Worm (Caenorhabditis elegans) whole organism, young adult: Measurements from ENCODE around the gene C35A5.4.
A peak's percentile ranks its signal among the peaks of the same experiment; 100 is the strongest.

Experiments used
- B0336.3 ChIP-seq: fragments of 200-800 bp; sonication (Bioruptor generic); IDR thresholded peaks from 2 replicates; pipeline ENCODE4 v1.3.6; 2022; ENCODE audit warnings: missing genetic modification characterization, missing compliant biosample characterization
- C06A6.2 ChIP-seq: fragments of 200-800 bp; sonication (Bioruptor generic); conservative IDR thresholded peaks from 2 replicates; pipeline ENCODE4 v1.3.6; 2022; ENCODE audit warnings: missing genetic modification characterization, missing compliant biosample characterization
- F10E7.11 ChIP-seq: sonication (generic microtip); optimal IDR thresholded peaks from 2 replicates; lab custom pipeline; 2017; ENCODE audit warnings: mild to moderate bottlenecking, missing genetic modification characterization, moderate library complexity, missing compliant biosample characterization
- F33H1.4 ChIP-seq: fragments of 200-800 bp; sonication (Bioruptor generic); IDR thresholded peaks from 2 replicates; pipeline ENCODE4 v1.3.6; 2022; ENCODE audit warnings: missing genetic modification reagents, missing genetic modification characterization, missing compliant biosample characterization
- F37B4.10 ChIP-seq: fragments of 200-800 bp; sonication (Bioruptor generic); IDR thresholded peaks from 2 replicates; pipeline ENCODE4 v1.3.6; 2022; ENCODE audit warnings: missing genetic modification characterization, missing compliant biosample characterization
- F49E8.2 ChIP-seq: sonication (generic microtip); optimal IDR thresholded peaks from 3 replicates; lab custom pipeline; 2017; ENCODE audit warnings: missing genetic modification characterization, mild to moderate bottlenecking, missing compliant biosample characterization, antibody characterized with exemption, moderate library complexity; ENCODE audit not compliant: insufficient read depth
- F55B11.4 ChIP-seq: sonication (generic microtip); optimal IDR thresholded peaks from 2 replicates; lab custom pipeline; 2016; ENCODE audit warnings: missing compliant biosample characterization, missing genetic modification characterization, borderline replicate concordance; ENCODE audit not compliant: insufficient read depth
- T07F8.4 ChIP-seq: sonication (generic microtip); optimal IDR thresholded peaks from 2 replicates; lab custom pipeline; 2016; ENCODE audit warnings: mild to moderate bottlenecking, missing genetic modification characterization, moderate library complexity, missing compliant biosample characterization
- Y56A3A.18 ChIP-seq: fragments of 200-800 bp; sonication (Bioruptor generic); IDR thresholded peaks from 2 replicates; pipeline ENCODE4 v1.3.6; 2022; ENCODE audit warnings: missing genetic modification reagents, missing genetic modification characterization, missing compliant biosample characterization
- ZK185.1 ChIP-seq: sonication (generic microtip); optimal IDR thresholded peaks from 2 replicates; lab custom pipeline; 2016; ENCODE audit warnings: mild to moderate bottlenecking, missing genetic modification characterization, missing compliant biosample characterization; ENCODE audit not compliant: poor library complexity, severe bottlenecking
- aptf-3 ChIP-seq: fragments of 200-800 bp; sonication (Bioruptor generic); IDR thresholded peaks from 2 replicates; pipeline ENCODE4 v1.3.6; 2022; ENCODE audit warnings: missing genetic modification characterization, missing compliant biosample characterization
- attf-5 ChIP-seq: fragments of 200-800 bp; sonication (Bioruptor generic); optimal IDR thresholded peaks from 2 replicates; lab custom pipeline; 2018; ENCODE audit warnings: mild to moderate bottlenecking, missing genetic modification characterization, missing compliant biosample characterization
- ccch-3 ChIP-seq: fragments of 200-800 bp; sonication (Bioruptor generic); optimal IDR thresholded peaks from 2 replicates; lab custom pipeline; 2018; ENCODE audit warnings: mild to moderate bottlenecking, missing genetic modification characterization, missing compliant biosample characterization
- ceh-27 ChIP-seq: fragments of 200-800 bp; sonication (Bioruptor generic); optimal IDR thresholded peaks from 2 replicates; lab custom pipeline; 2018; ENCODE audit warnings: mild to moderate bottlenecking, missing genetic modification characterization, moderate library complexity, missing compliant biosample characterization
- ceh-58 ChIP-seq: fragments of 200-800 bp; sonication (Bioruptor generic); IDR thresholded peaks from 2 replicates; pipeline ENCODE4 v1.3.6; 2022; ENCODE audit warnings: missing genetic modification characterization, missing compliant biosample characterization
- die-1 ChIP-seq: sonication (generic microtip); optimal IDR thresholded peaks from 2 replicates; lab custom pipeline; 2016; ENCODE audit warnings: missing genotype, mild to moderate bottlenecking, missing genetic modification characterization, missing compliant biosample characterization
- dpl-1 ChIP-seq: fragments of 150-350 bp; optimal IDR thresholded peaks from 2 replicates; lab custom pipeline; 2014; ENCODE audit warnings: missing biosample characterization, missing genetic modification reagents, missing genetic modification characterization
- egl-44 ChIP-seq: fragments of 200-800 bp; sonication (Bioruptor generic); IDR thresholded peaks from 2 replicates; pipeline ENCODE4 v1.3.6; 2022; ENCODE audit warnings: missing genetic modification reagents, missing genetic modification characterization, missing compliant biosample characterization
- hmg-1.2 ChIP-seq: fragments of 200-800 bp; sonication (Bioruptor generic); IDR thresholded peaks from 2 replicates; pipeline ENCODE4 v1.3.6; 2022; ENCODE audit warnings: missing genetic modification reagents, missing genetic modification characterization, missing compliant biosample characterization
- hmg-20 ChIP-seq: fragments of 200-800 bp; sonication (Bioruptor generic); IDR thresholded peaks from 2 replicates; pipeline ENCODE4 v1.3.6; 2022; ENCODE audit warnings: missing genetic modification reagents, missing genetic modification characterization, missing compliant biosample characterization
- lsy-27 ChIP-seq: sonication (generic microtip); optimal IDR thresholded peaks from 2 replicates; lab custom pipeline; 2017; ENCODE audit warnings: missing genetic modification characterization, mild to moderate bottlenecking, missing compliant biosample characterization, antibody characterized with exemption, missing genotype, borderline replicate concordance; ENCODE audit not compliant: insufficient read depth
- madf-10 ChIP-seq: sonication (generic microtip); optimal IDR thresholded peaks from 2 replicates; lab custom pipeline; 2016; ENCODE audit warnings: mild to moderate bottlenecking, missing genetic modification characterization, missing compliant biosample characterization
- madf-6 ChIP-seq: fragments of 200-800 bp; sonication (Bioruptor generic); IDR thresholded peaks from 2 replicates; pipeline ENCODE4 v1.3.6; 2022; ENCODE audit warnings: missing genetic modification reagents, missing genetic modification characterization, missing compliant biosample characterization
- mel-28 ChIP-seq: sonication (generic microtip); optimal IDR thresholded peaks from 2 replicates; lab custom pipeline; 2016; ENCODE audit warnings: borderline replicate concordance, mild to moderate bottlenecking, missing genetic modification characterization, missing compliant biosample characterization
- nfya-1 ChIP-seq: sonication (generic microtip); optimal IDR thresholded peaks from 2 replicates; lab custom pipeline; 2017; ENCODE audit warnings: antibody characterized with exemption, missing compliant biosample characterization, missing genetic modification characterization, borderline replicate concordance; ENCODE audit not compliant: insufficient read depth
- nhr-179 ChIP-seq: sonication (generic microtip); optimal IDR thresholded peaks from 2 replicates; lab custom pipeline; 2016; ENCODE audit warnings: mild to moderate bottlenecking, missing genetic modification characterization, missing compliant biosample characterization
- nhr-27 ChIP-seq: fragments of 200-800 bp; sonication (Bioruptor generic); optimal IDR thresholded peaks from 2 replicates; lab custom pipeline; 2018; ENCODE audit warnings: mild to moderate bottlenecking, missing genetic modification characterization, moderate library complexity, missing compliant biosample characterization
- nhr-90 ChIP-seq: sonication (generic microtip); optimal IDR thresholded peaks from 2 replicates; lab custom pipeline; 2016; ENCODE audit warnings: missing genotype, mild to moderate bottlenecking, missing genetic modification characterization, missing compliant biosample characterization
- rcor-1 ChIP-seq: fragments of 200-800 bp; sonication (Bioruptor generic); IDR thresholded peaks from 2 replicates; pipeline ENCODE4 v1.3.6; 2022; ENCODE audit warnings: missing genetic modification reagents, missing genetic modification characterization, missing compliant biosample characterization
- snpc-4 ChIP-seq, 5 experiments: fragments of 150-350 bp in 1 of 5; sonication (generic microtip) in 4 of 5; optimal IDR thresholded peaks; 2 replicates each; lab custom pipeline; 2014 to 2018; ENCODE audit warnings: missing genetic modification characterization in 5 of 5, missing biosample characterization in 3 of 5, antibody characterized with exemption in 2 of 5, mild to moderate bottlenecking in 2 of 5, missing compliant biosample characterization in 2 of 5, missing genotype in 2 of 5, moderate library complexity in 2 of 5, missing genetic modification reagents in 1 of 5
- tbx-9 ChIP-seq: sonication (generic microtip); optimal IDR thresholded peaks from 2 replicates; lab custom pipeline; 2016; ENCODE audit warnings: borderline replicate concordance, missing genetic modification characterization, inconsistent platforms, missing compliant biosample characterization
- unc-130 ChIP-seq: sonication (generic microtip); optimal IDR thresholded peaks from 2 replicates; lab custom pipeline; 2016; ENCODE audit warnings: missing genetic modification reagents, missing genetic modification characterization, missing compliant biosample characterization
- zfh-2 ChIP-seq: fragments of 200-800 bp; sonication (Bioruptor generic); conservative IDR thresholded peaks from 2 replicates; pipeline ENCODE4 v1.3.6; 2022; ENCODE audit warnings: missing genetic modification reagents, missing genetic modification characterization, missing compliant biosample characterization
- ztf-18 ChIP-seq: sonication (generic microtip); optimal IDR thresholded peaks from 2 replicates; lab custom pipeline; 2016; ENCODE audit warnings: missing genotype, mild to moderate bottlenecking, missing genetic modification characterization, missing compliant biosample characterization
- ztf-22 ChIP-seq: fragments of 200-800 bp; sonication (Bioruptor generic); optimal IDR thresholded peaks from 2 replicates; lab custom pipeline; 2018; ENCODE audit warnings: mild to moderate bottlenecking, missing genetic modification characterization, moderate library complexity, missing compliant biosample characterization
- ztf-25 ChIP-seq: fragments of 200-800 bp; sonication (Bioruptor generic); IDR thresholded peaks from 2 replicates; pipeline ENCODE4 v1.3.6; 2022; ENCODE audit warnings: missing genetic modification reagents, missing genetic modification characterization, missing compliant biosample characterization
- ztf-28 ChIP-seq: fragments of 200-800 bp; sonication (Bioruptor generic); IDR thresholded peaks from 2 replicates; pipeline ENCODE4 v1.3.6; 2022; ENCODE audit warnings: missing genetic modification reagents, missing genetic modification characterization, missing compliant biosample characterization
- ztf-6 ChIP-seq: fragments of 200-800 bp; sonication (Bioruptor generic); IDR thresholded peaks from 2 replicates; pipeline ENCODE4 v1.3.6; 2022; ENCODE audit warnings: missing genetic modification reagents, missing genetic modification characterization, missing compliant biosample characterization

The C35A5.4 gene

DNA sequence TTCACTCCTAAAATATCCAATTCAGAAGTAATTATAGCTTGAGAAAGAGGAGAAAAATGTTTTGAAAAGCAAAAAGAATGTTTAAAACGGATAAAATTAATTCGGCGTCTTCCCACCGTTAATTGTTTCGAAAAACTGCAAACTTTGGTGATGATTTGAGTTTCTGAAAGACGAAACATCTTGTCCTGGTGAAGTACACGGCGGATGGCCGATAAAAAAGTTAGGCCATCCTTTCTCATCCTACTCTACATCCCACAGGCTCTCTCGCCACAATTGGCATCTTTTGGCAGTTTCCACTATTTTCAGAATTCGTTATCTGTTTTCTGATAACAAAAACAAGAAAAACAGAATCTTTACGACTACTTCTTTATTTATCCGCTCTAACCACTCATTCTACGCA is 29.1 kb downstream of the C35A5.4 start, which contains the start of the genes C35A5.8 and hda-11 (continued):
- peak; percentile 78 for TF ChIP-seq unc-130 (GFP tag; lab: Kevin White, UChicago)
- peak; percentile 86 for TF ChIP-seq rcor-1
- no peak for TF ChIP-seq F49E8.2 (tag; lab: Kevin White, UChicago)
- no peak for TF ChIP-seq egl-44 (GFP tag; lab: Robert Waterston, UW)
- peak; percentile 93 for TF ChIP-seq ZK185.1 (tag; lab: Kevin White, UChicago)
- no peak for TF ChIP-seq Y56A3A.18 (GFP tag; lab: Robert Waterston, UW)
- TF ChIP-seq nhr-27 (tag; lab: Kevin White, UChicago): no peak
- TF ChIP-seq zfh-2 (GFP tag; lab: Robert Waterston, UW): no peak
- peak; percentile 37; the same call in 1 of the 2 replicates for TF ChIP-seq F33H1.4 (GFP tag; lab: Robert Waterston, UW)

DNA sequence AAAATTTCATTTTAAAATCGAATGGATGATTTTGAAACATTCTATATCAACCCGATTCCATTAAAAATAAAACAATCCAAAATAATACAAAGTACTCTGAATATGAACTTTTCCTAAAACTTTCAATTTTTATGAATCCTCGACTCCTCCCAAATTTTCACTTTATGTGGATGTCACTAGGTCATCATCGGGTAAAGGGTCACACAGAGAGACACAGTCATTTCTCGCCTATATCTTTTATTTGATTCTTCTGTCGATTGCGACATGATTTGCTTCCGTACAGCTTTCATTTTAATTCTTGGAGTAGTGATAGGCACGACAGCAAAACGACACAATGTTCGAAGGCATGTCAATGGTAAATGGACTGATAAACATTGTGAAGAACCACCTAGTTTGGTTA is 31.7 kb downstream of the C35A5.4 start, which contains the start of gene F25D1.3:
TSS of gene F25D1.3 (plus strand) at position 225 of the 400 bp plus-strand sequence.
- no peak for TF ChIP-seq lsy-27 (tag; lab: Kevin White, UChicago)
- TF ChIP-seq ztf-6: no peak
- TF ChIP-seq tbx-9 (tag; lab: Kevin White, UChicago): no peak
- TF ChIP-seq zfh-2 (GFP tag; lab: Robert Waterston, UW): no peak
- no peak for TF ChIP-seq T07F8.4 (tag; lab: Kevin White, UChicago)
- TF ChIP-seq attf-5 (GFP tag; lab: Kevin White, UChicago): no peak
- no peak for TF ChIP-seq hmg-20 (GFP tag; lab: Robert Waterston, UW)
- TF ChIP-seq ceh-27: no peak
- no peak for TF ChIP-seq aptf-3 (GFP tag; lab: Robert Waterston, UW)
- TF ChIP-seq ztf-28 (GFP tag; lab: Robert Waterston, UW): no peak
- no peak for TF ChIP-seq C06A6.2 (GFP tag; lab: Robert Waterston, UW)
- TF ChIP-seq F37B4.10 (GFP tag; lab: Robert Waterston, UW): no peak
- TF ChIP-seq hmg-1.2: no peak
- TF ChIP-seq die-1 (tag; lab: Kevin White, UChicago): no peak
- TF ChIP-seq ztf-22 (GFP tag; lab: Kevin White, UChicago): no peak
- TF ChIP-seq ztf-25 (GFP tag; lab: Robert Waterston, UW): no peak
- TF ChIP-seq B0336.3 (GFP tag; lab: Robert Waterston, UW): no peak
- no peak for TF ChIP-seq egl-44 (GFP tag; lab: Robert Waterston, UW)
- TF ChIP-seq, all 124 proteins: peak for 0

DNA sequence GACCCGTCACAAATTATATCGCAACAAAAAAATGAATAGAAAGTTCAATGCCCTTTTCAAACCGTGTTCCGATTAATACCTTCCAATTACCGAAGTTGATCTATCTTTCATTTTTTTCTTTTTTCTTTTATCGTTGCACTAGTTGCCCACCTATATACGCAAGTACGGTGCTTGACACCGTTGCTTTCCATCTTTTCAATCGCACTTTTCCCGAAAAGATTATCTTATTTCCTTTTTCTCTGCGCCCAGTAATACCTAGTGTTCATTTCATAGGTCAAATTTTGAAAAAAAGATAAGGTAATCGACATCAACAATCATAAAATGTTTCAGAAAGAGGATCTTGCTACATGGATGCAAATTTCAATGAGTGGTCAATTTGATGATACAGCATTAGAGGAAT is 32.8 kb downstream of the C35A5.4 start:
- no peak for TF ChIP-seq ztf-18
- TF ChIP-seq F10E7.11: no peak
- no peak for TF ChIP-seq F55B11.4 (tag; lab: Kevin White, UChicago)
- TF ChIP-seq dpl-1 (GFP tag; lab: Kevin White, UChicago): no peak
- no peak for TF ChIP-seq nhr-90
- no peak for TF ChIP-seq nhr-179 (tag; lab: Kevin White, UChicago)
- no peak for TF ChIP-seq ccch-3 (GFP tag; lab: Kevin White, UChicago)
- TF ChIP-seq aptf-3 (GFP tag; lab: Robert Waterston, UW): no peak
- no peak for TF ChIP-seq ceh-58 (GFP tag; lab: Robert Waterston, UW)
- TF ChIP-seq madf-10: no peak
- TF ChIP-seq nhr-27 (tag; lab: Kevin White, UChicago): no peak
- TF ChIP-seq rcor-1: no peak
- TF ChIP-seq mel-28 (tag; lab: Kevin White, UChicago): no peak
- TF ChIP-seq nfya-1 (tag; lab: Kevin White, UChicago): no peak
- no peak for TF ChIP-seq madf-6 (GFP tag; lab: Robert Waterston, UW)
- no peak for TF ChIP-seq snpc-4 (GFP tag; optimal IDR thresholded peaks at IDR 0.05; lab: Kevin White, UChicago)
- no peak for TF ChIP-seq snpc-4 (tag; optimal IDR thresholded peaks at IDR 0.05; lab: Kevin White, UChicago)
